Worm (Caenorhabditis elegans): Measurements from ENCODE around the gene F48F7.5.

DNA sequence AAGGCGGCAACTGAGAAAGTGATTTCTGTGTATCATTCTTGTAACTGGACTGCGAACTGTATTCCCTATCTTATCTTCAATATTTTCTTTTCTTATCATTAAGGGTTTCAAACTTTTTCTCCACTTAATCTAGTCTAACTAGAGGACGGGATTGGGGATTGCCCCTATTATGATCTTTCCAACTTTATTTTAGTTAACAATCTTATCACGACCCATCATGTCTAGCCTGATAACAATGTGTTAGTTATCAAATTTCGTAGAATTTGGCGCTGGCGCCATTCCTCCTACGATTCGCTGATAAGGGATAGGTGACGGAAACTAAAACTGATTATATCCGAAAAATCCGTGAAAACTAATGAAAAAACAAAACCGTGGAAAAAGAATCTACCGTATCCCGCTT lies 38.1 kb upstream of the F48F7.5 start:
- TF ChIP-seq lin-32 (GFP tag; optimal IDR thresholded peaks at IDR 0.05) = no peak
- TF ChIP-seq hlh-1 (tag; optimal IDR thresholded peaks at IDR 0.05) = no peak
- no peak for TF ChIP-seq unc-62 (GFP tag; optimal IDR thresholded peaks at IDR 0.05)
